Worm (Caenorhabditis elegans): ENCODE measurements around the gene fbxa-133.
"Not testable (repeated sequence)": the region's sequence is repeated elsewhere in the genome, so short reads cannot be mapped to it uniquely, and the experiment has no call there.

- not testable (repeated sequence) for TF ChIP-seq pes-1 (GFP tag; IDR thresholded peaks at IDR 0.05); ama-1 (optimal IDR thresholded peaks at IDR 0.05); flt-1 (GFP tag; IDR thresholded peaks at IDR 0.05); aly-1 (tag; optimal IDR thresholded peaks at IDR 0.05); hmg-4 (GFP tag; optimal IDR thresholded peaks at IDR 0.05); hmbx-1 (tag; optimal IDR thresholded peaks at IDR 0.05); tbx-11 (GFP tag; IDR thresholded peaks at IDR 0.05); ceh-36 (tag; optimal IDR thresholded peaks at IDR 0.05); sea-1 (GFP tag; conservative IDR thresholded peaks at IDR 0.05); ets-7 (tag; optimal IDR thresholded peaks at IDR 0.05); tbx-37 (GFP tag; conservative IDR thresholded peaks at IDR 0.05); F13C5.2 (tag; optimal IDR thresholded peaks at IDR 0.05)
Measured at ce11 chrV:17584352-17584843, at the start of gene fbxa-133.
